Worm (Caenorhabditis elegans) whole organism, mixed stage, embryonic: ENCODE results near the gene fbxc-48.

Experiments used
- elt-1 ChIP-seq: sonication (generic microtip); optimal IDR thresholded peaks from 2 replicates; lab custom pipeline; 2017; ENCODE audit warnings: missing genetic modification characterization, mild to moderate bottlenecking, missing compliant biosample characterization, antibody characterized with exemption, moderate library complexity, borderline replicate concordance; ENCODE audit not compliant: insufficient read depth
- mls-2 ChIP-seq: sonication (generic microtip); optimal IDR thresholded peaks from 2 replicates; lab custom pipeline; 2016; ENCODE audit warnings: mild to moderate bottlenecking, missing genetic modification characterization, moderate library complexity, missing compliant biosample characterization
- nhr-2 ChIP-seq: fragments of 150-350 bp; optimal IDR thresholded peaks from 2 replicates; lab custom pipeline; 2014; ENCODE audit warnings: missing biosample characterization, missing genetic modification characterization
- nhr-237 ChIP-seq: fragments of 150-350 bp; optimal IDR thresholded peaks from 2 replicates; lab custom pipeline; 2014; ENCODE audit warnings: missing biosample characterization, missing genetic modification characterization
- snpc-4 ChIP-seq: fragments of 150-350 bp; optimal IDR thresholded peaks from 2 replicates; lab custom pipeline; 2014; ENCODE audit warnings: missing biosample characterization, missing genetic modification characterization
- unc-39 ChIP-seq: fragments of 150-350 bp; optimal IDR thresholded peaks from 2 replicates; lab custom pipeline; 2014; ENCODE audit warnings: missing biosample characterization, missing genetic modification characterization
- unc-62 ChIP-seq: fragments of 150-350 bp; optimal IDR thresholded peaks from 2 replicates; lab custom pipeline; 2014; ENCODE audit warnings: missing biosample characterization, missing genetic modification reagents, missing genetic modification characterization
- ztf-11 ChIP-seq: fragments of 150-350 bp; optimal IDR thresholded peaks from 2 replicates; lab custom pipeline; 2014; ENCODE audit warnings: missing biosample characterization, missing genetic modification characterization

- no peak for TF ChIP-seq ztf-11
- TF ChIP-seq snpc-4: no peak
- no peak for TF ChIP-seq unc-62 (GFP tag; lab: Kevin White, UChicago)
- TF ChIP-seq elt-1: no peak
- TF ChIP-seq nhr-2 (tag; lab: Kevin White, UChicago): no peak
- TF ChIP-seq unc-39 (tag; lab: Kevin White, UChicago): no peak
- no peak for TF ChIP-seq nhr-237
- no peak for TF ChIP-seq mls-2 (tag; lab: Kevin White, UChicago)
Observed at ce11 chrII:782903-783302, 42.2 kb upstream of the fbxc-48 start, which contains the start of gene Y39F10A.3.
